Worm (Caenorhabditis elegans): ENCODE results near the gene rps-27.

The rps-27 gene

DNA sequence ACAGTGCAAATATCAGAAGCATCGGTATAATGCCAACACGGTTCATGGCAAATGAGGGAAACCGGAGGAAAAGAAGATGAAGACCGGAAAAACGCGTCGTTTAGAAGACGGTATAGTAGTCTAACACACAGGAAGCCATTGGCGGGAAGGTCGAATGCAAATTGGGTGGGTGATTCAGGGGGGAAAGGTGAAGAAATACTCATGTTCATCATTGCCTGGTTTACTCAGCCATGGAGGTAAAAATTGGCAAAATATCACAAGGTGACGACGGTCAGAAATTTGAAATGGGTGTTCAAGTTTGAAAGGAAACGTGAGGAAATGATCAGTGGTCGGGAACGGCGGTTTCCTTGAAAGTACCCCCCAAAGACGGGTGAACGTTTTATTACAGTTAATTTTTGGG, 37.4 kb upstream of the rps-27 start, which contains the start of gene W03F9.11:
Gene W03F9.11, minus strand, starts transcription at position 101 of the 400 bp plus-strand sequence.
- TF ChIP-seq ztf-11 (tag; optimal IDR thresholded peaks at IDR 0.05) = no peak
- no peak for TF ChIP-seq sptf-1 (tag; optimal IDR thresholded peaks at IDR 0.05)
- TF ChIP-seq mab-5 (tag; optimal IDR thresholded peaks at IDR 0.05) = no peak
- TF ChIP-seq M03D4.4 (tag; optimal IDR thresholded peaks at IDR 0.05) = no peak
- no peak for TF ChIP-seq ceh-43 (GFP tag; optimal IDR thresholded peaks at IDR 0.05)

- TF ChIP-seq zip-8 (tag; optimal IDR thresholded peaks at IDR 0.05) = no peak
- TF ChIP-seq lsy-2 (tag; optimal IDR thresholded peaks at IDR 0.05) = no peak
- TF ChIP-seq nhr-237 (tag; optimal IDR thresholded peaks at IDR 0.05) = no peak
- no peak for TF ChIP-seq nhr-76 (tag; optimal IDR thresholded peaks at IDR 0.05)
Observed at ce11 chrV:138592-138991, 34.7 kb upstream of the rps-27 start, which contains the start of gene W03F9.9. Gene W03F9.9, plus strand, starts transcription at chrV:138892.

ce11 chrV:137667-138066, 33.8 kb upstream of the rps-27 start:
- TF ChIP-seq tbx-8 (GFP tag; optimal IDR thresholded peaks at IDR 0.05) = no peak
- no peak for TF ChIP-seq cnd-1 (tag; optimal IDR thresholded peaks at IDR 0.05)
- TF ChIP-seq drap-1 (GFP tag; optimal IDR thresholded peaks at IDR 0.05) = no peak
- no peak for TF ChIP-seq nhr-237 (tag; optimal IDR thresholded peaks at IDR 0.05)
- no peak for TF ChIP-seq ham-2 (GFP tag; optimal IDR thresholded peaks at IDR 0.05)
- no peak for TF ChIP-seq flh-1 (GFP tag; optimal IDR thresholded peaks at IDR 0.05)
- no peak for TF ChIP-seq ceh-39 (tag; optimal IDR thresholded peaks at IDR 0.05)
- TF ChIP-seq ceh-43 (GFP tag; optimal IDR thresholded peaks at IDR 0.05) = no peak
- no peak for TF ChIP-seq unc-39 (tag; optimal IDR thresholded peaks at IDR 0.05)
- TF ChIP-seq mls-2 (tag; optimal IDR thresholded peaks at IDR 0.05) = no peak
- TF ChIP-seq lin-13 (tag; optimal IDR thresholded peaks at IDR 0.05) = no peak

- TF ChIP-seq sptf-1 (tag; optimal IDR thresholded peaks at IDR 0.05) = no peak
- TF ChIP-seq unc-39 (tag; optimal IDR thresholded peaks at IDR 0.05) = no peak
Observed at ce11 chrV:130186-130585, 26.3 kb upstream of the rps-27 start.

ce11 chrV:127882-128281, 24.0 kb upstream of the rps-27 start, which contains the start of the genes W03F9.2 and sftb-2:
Gene W03F9.2, minus strand, starts transcription at chrV:128034.
Gene sftb-2, plus strand, starts transcription at chrV:128237.
- TF ChIP-seq elt-1 (tag; optimal IDR thresholded peaks at IDR 0.05; ENCODE audit: borderline replicate concordance, insufficient read depth) (no peak), nhr-12 (tag; optimal IDR thresholded peaks at IDR 0.05) (no peak), tbx-8 (GFP tag; optimal IDR thresholded peaks at IDR 0.05) (no peak), flh-1 (GFP tag; optimal IDR thresholded peaks at IDR 0.05) (no peak), unc-62 (GFP tag; optimal IDR thresholded peaks at IDR 0.05) (no peak), ces-1 (GFP tag; optimal IDR thresholded peaks at IDR 0.05) (peak; percentile 95), blmp-1 (tag; optimal IDR thresholded peaks at IDR 0.05) (no peak), elt-3 (tag; optimal IDR thresholded peaks at IDR 0.05) (no peak), lin-13 (tag; optimal IDR thresholded peaks at IDR 0.05) (no peak), sptf-1 (tag; optimal IDR thresholded peaks at IDR 0.05) (no peak), lsy-2 (tag; optimal IDR thresholded peaks at IDR 0.05) (peak; percentile 50), unc-120 (tag; optimal IDR thresholded peaks at IDR 0.05; ENCODE audit: poor library complexity, severe bottlenecking) (no peak), pha-4 (tag; optimal IDR thresholded peaks at IDR 0.05) (no peak), nhr-76 (tag; optimal IDR thresholded peaks at IDR 0.05) (no peak), mls-2 (tag; optimal IDR thresholded peaks at IDR 0.05) (no peak), drap-1 (GFP tag; optimal IDR thresholded peaks at IDR 0.05) (no peak), zip-8 (tag; optimal IDR thresholded peaks at IDR 0.05) (no peak)

ce11 chrV:126610-127009, 22.7 kb upstream of the rps-27 start, which contains the start of gene W03F9.1:
Gene W03F9.1, minus strand, starts transcription at chrV:126718.
- TF ChIP-seq ceh-39 (tag; optimal IDR thresholded peaks at IDR 0.05) (no peak), flh-1 (GFP tag; optimal IDR thresholded peaks at IDR 0.05) (no peak), unc-39 (tag; optimal IDR thresholded peaks at IDR 0.05) (no peak), snpc-4 (tag; optimal IDR thresholded peaks at IDR 0.05) (no peak), M03D4.4 (tag; optimal IDR thresholded peaks at IDR 0.05) (no peak), ztf-11 (tag; optimal IDR thresholded peaks at IDR 0.05) (no peak), lin-13 (tag; optimal IDR thresholded peaks at IDR 0.05) (peak; percentile 42), mls-2 (tag; optimal IDR thresholded peaks at IDR 0.05) (no peak), hlh-1 (tag; optimal IDR thresholded peaks at IDR 0.05) (no peak), nhr-2 (tag; optimal IDR thresholded peaks at IDR 0.05) (no peak), zip-8 (tag; optimal IDR thresholded peaks at IDR 0.05) (no peak), lin-32 (GFP tag; optimal IDR thresholded peaks at IDR 0.05) (no peak), bed-3 (GFP tag; optimal IDR thresholded peaks at IDR 0.05) (no peak), nhr-237 (tag; optimal IDR thresholded peaks at IDR 0.05) (peak; percentile 49), sptf-1 (tag; optimal IDR thresholded peaks at IDR 0.05) (no peak), mep-1 (tag; optimal IDR thresholded peaks at IDR 0.05) (peak; percentile 51), nhr-12 (tag; optimal IDR thresholded peaks at IDR 0.05) (no peak), nhr-76 (tag; optimal IDR thresholded peaks at IDR 0.05) (no peak), lsy-2 (tag; optimal IDR thresholded peaks at IDR 0.05) (peak; percentile 23), pha-4 (tag; optimal IDR thresholded peaks at IDR 0.05) (peak; percentile 18), unc-120 (tag; optimal IDR thresholded peaks at IDR 0.05; ENCODE audit: poor library complexity, severe bottlenecking) (no peak), elt-3 (tag; optimal IDR thresholded peaks at IDR 0.05) (no peak), ces-1 (GFP tag; optimal IDR thresholded peaks at IDR 0.05) (peak; percentile 92), drap-1 (GFP tag; optimal IDR thresholded peaks at IDR 0.05) (no peak), nhr-28 (tag; optimal IDR thresholded peaks at IDR 0.05) (no peak), elt-1 (tag; optimal IDR thresholded peaks at IDR 0.05; ENCODE audit: borderline replicate concordance, insufficient read depth) (no peak), mab-5 (tag; optimal IDR thresholded peaks at IDR 0.05) (no peak), ham-2 (GFP tag; optimal IDR thresholded peaks at IDR 0.05) (no peak), blmp-1 (tag; optimal IDR thresholded peaks at IDR 0.05) (no peak), cnd-1 (tag; optimal IDR thresholded peaks at IDR 0.05) (no peak), ceh-43 (GFP tag; optimal IDR thresholded peaks at IDR 0.05) (peak; percentile 41), sem-2 (GFP tag; optimal IDR thresholded peaks at IDR 0.05) (no peak), tbx-8 (GFP tag; optimal IDR thresholded peaks at IDR 0.05) (no peak), ceh-83 (GFP tag; optimal IDR thresholded peaks at IDR 0.05) (no peak), unc-62 (GFP tag; optimal IDR thresholded peaks at IDR 0.05) (no peak)

All from whole organism, mixed stage, embryonic.